Worm (Caenorhabditis elegans) whole organism, midembryonic: ENCODE measurements around the gene T09A5.14.

Experiments used
- T22C8.4 ChIP-seq: fragments of 200-800 bp; sonication (Bioruptor generic); IDR thresholded peaks from 2 replicates; pipeline ENCODE4 v1.3.6; 2022; ENCODE audit warnings: missing genetic modification characterization, missing compliant biosample characterization
- cog-1 ChIP-seq: sonication (generic microtip); optimal IDR thresholded peaks from 2 replicates; lab custom pipeline; 2016; ENCODE audit warnings: missing genetic modification characterization, missing compliant biosample characterization
- flt-1 ChIP-seq: fragments of 200-800 bp; sonication (Bioruptor generic); IDR thresholded peaks from 2 replicates; pipeline ENCODE4 v1.3.6; 2022; ENCODE audit warnings: missing genetic modification characterization, missing compliant biosample characterization
- klf-2 ChIP-seq: fragments of 200-800 bp; sonication (Bioruptor generic); conservative IDR thresholded peaks from 2 replicates; pipeline ENCODE4 v1.3.6; 2022; ENCODE audit warnings: missing genetic modification reagents, missing genetic modification characterization, missing compliant biosample characterization
- med-1 ChIP-seq: sonication (generic microtip); optimal IDR thresholded peaks from 2 replicates; lab custom pipeline; 2017; ENCODE audit warnings: missing genetic modification characterization, mild to moderate bottlenecking, missing compliant biosample characterization, antibody characterized with exemption, missing genetic modification reagents; ENCODE audit not compliant: insufficient read depth
- ref-1 ChIP-seq: fragments of 200-800 bp; sonication (Bioruptor generic); conservative IDR thresholded peaks from 2 replicates; pipeline ENCODE4 v1.3.6; 2022; ENCODE audit warnings: missing genetic modification reagents, missing genetic modification characterization, missing compliant biosample characterization
- tab-1 ChIP-seq: fragments of 200-800 bp; sonication (Bioruptor generic); IDR thresholded peaks from 2 replicates; pipeline ENCODE4 v1.3.6; 2022; ENCODE audit warnings: missing genetic modification characterization, missing compliant biosample characterization
- ztf-23 ChIP-seq: fragments of 200-800 bp; sonication (Bioruptor generic); IDR thresholded peaks from 2 replicates; pipeline ENCODE4 v1.3.6; 2022; ENCODE audit warnings: missing genetic modification reagents, missing genetic modification characterization, missing compliant biosample characterization
- ztf-29 ChIP-seq: fragments of 200-800 bp; sonication (Bioruptor generic); IDR thresholded peaks from 2 replicates; pipeline ENCODE4 v1.3.6; 2022; ENCODE audit warnings: missing genetic modification reagents, missing genetic modification characterization, missing compliant biosample characterization

The T09A5.14 gene

ce11 chrII:7870062-7870461 is 37.9 kb downstream of the T09A5.14 start, which contains the start of gene ztf-17:
Gene ztf-17 (minus strand): TSS chrII:7870162.
- TF ChIP-seq cog-1 (tag; lab: Kevin White, UChicago) (no peak), ref-1 (no peak), ztf-29 (no peak), klf-2 (GFP tag; lab: Robert Waterston, UW) (no peak), med-1 (GFP tag; lab: Kevin White, UChicago) (no peak), T22C8.4 (no peak), tab-1 (GFP tag; lab: Robert Waterston, UW) (no peak), ztf-23 (GFP tag; lab: Robert Waterston, UW) (no peak), flt-1 (no peak)

- TF ChIP-seq med-1 (GFP tag; lab: Kevin White, UChicago) (no peak), flt-1 (0 out of 2 replicates have a peak, but pooled peaks have one; percentile 20)
Measured at ce11 chrII:7870632-7871031, 38.5 kb downstream of the T09A5.14 start.

- TF ChIP-seq tab-1 (GFP tag; lab: Robert Waterston, UW) (no peak), med-1 (GFP tag; lab: Kevin White, UChicago) (no peak), ztf-23 (GFP tag; lab: Robert Waterston, UW) (no peak), klf-2 (GFP tag; lab: Robert Waterston, UW) (no peak)
Measured at ce11 chrII:7873843-7874372, 41.8 kb downstream of the T09A5.14 start, which contains the start of gene T01H3.3. Gene T01H3.3 (minus strand): TSS chrII:7873893.

ce11 chrII:7877744-7878468 is 45.8 kb downstream of the T09A5.14 start, which contains the start of gene T01H3.2:
Gene T01H3.2 (minus strand): TSS chrII:7877994.
- no peak for TF ChIP-seq ztf-29

- TF ChIP-seq klf-2 (GFP tag; lab: Robert Waterston, UW): no peak
- no peak for TF ChIP-seq ref-1
- TF ChIP-seq tab-1 (GFP tag; lab: Robert Waterston, UW): no peak
- TF ChIP-seq cog-1 (tag; lab: Kevin White, UChicago): no peak
- no peak for TF ChIP-seq T22C8.4
- TF ChIP-seq med-1 (GFP tag; lab: Kevin White, UChicago): no peak
- TF ChIP-seq ztf-23 (GFP tag; lab: Robert Waterston, UW): no peak
- no peak for TF ChIP-seq ztf-29
- no peak for TF ChIP-seq flt-1
Measured at ce11 chrII:7879266-7879718, 47.1 kb downstream of the T09A5.14 start, which contains the start of the genes vha-4 and T01H3.5. Gene vha-4 (minus strand): TSS chrII:7879316. Gene T01H3.5 (plus strand): TSS chrII:7879616.

- TF ChIP-seq cog-1 (tag; lab: Kevin White, UChicago): no peak
- no peak for TF ChIP-seq flt-1
- no peak for TF ChIP-seq T22C8.4
- TF ChIP-seq ref-1: no peak
- no peak for TF ChIP-seq ztf-23 (GFP tag; lab: Robert Waterston, UW)
- TF ChIP-seq ztf-29: no peak
- TF ChIP-seq med-1 (GFP tag; lab: Kevin White, UChicago): no peak
- TF ChIP-seq klf-2 (GFP tag; lab: Robert Waterston, UW): no peak
- TF ChIP-seq tab-1 (GFP tag; lab: Robert Waterston, UW): no peak
Measured at ce11 chrII:7880373-7880862, 48.3 kb downstream of the T09A5.14 start, which contains the start of gene perm-1. Gene perm-1 (plus strand): TSS chrII:7880812.
